Worm (Caenorhabditis elegans) whole organism, early embryonic: Measurements from ENCODE around the gene nspc-10.
"Not testable (repeated sequence)": the region's sequence is repeated elsewhere in the genome, so short reads cannot be mapped to it uniquely, and the experiment has no call there.

Experiments
- B0310.2 ChIP-seq: sonication (generic microtip); optimal IDR thresholded peaks from 2 replicates; lab custom pipeline; 2016; ENCODE audit warnings: mild to moderate bottlenecking, missing genetic modification characterization, missing compliant biosample characterization
- F13C5.2 ChIP-seq: sonication (generic microtip); optimal IDR thresholded peaks from 2 replicates; lab custom pipeline; 2017; ENCODE audit warnings: mild to moderate bottlenecking, missing genetic modification characterization, inconsistent platforms, missing compliant biosample characterization
- aly-1 ChIP-seq: sonication (generic microtip); optimal IDR thresholded peaks from 2 replicates; lab custom pipeline; 2016; ENCODE audit warnings: missing genetic modification characterization, missing compliant biosample characterization
- ama-1 ChIP-seq: fragments of 150-350 bp; optimal IDR thresholded peaks from 2 replicates; lab custom pipeline; 2014
- ceh-13 ChIP-seq: fragments of 200-800 bp; sonication (Bioruptor generic); optimal IDR thresholded peaks from 2 replicates; lab custom pipeline; 2018; ENCODE audit warnings: mild to moderate bottlenecking, missing genetic modification characterization, missing compliant biosample characterization
- ceh-36 ChIP-seq: sonication (generic microtip); optimal IDR thresholded peaks from 2 replicates; lab custom pipeline; 2016; ENCODE audit warnings: missing genetic modification characterization, inconsistent platforms, missing compliant biosample characterization
- ets-7 ChIP-seq: sonication (generic microtip); optimal IDR thresholded peaks from 2 replicates; lab custom pipeline; 2016; ENCODE audit warnings: missing genotype, missing genetic modification characterization, missing compliant biosample characterization
- flt-1 ChIP-seq: fragments of 200-800 bp; sonication (Bioruptor generic); IDR thresholded peaks from 2 replicates; pipeline ENCODE4 v1.3.6; 2022; ENCODE audit warnings: missing genetic modification characterization, missing compliant biosample characterization
- hmbx-1 ChIP-seq: sonication (generic microtip); optimal IDR thresholded peaks from 2 replicates; lab custom pipeline; 2016; ENCODE audit warnings: mild to moderate bottlenecking, missing genetic modification characterization, missing compliant biosample characterization
- hmg-4 ChIP-seq: fragments of 200-800 bp; sonication (Bioruptor generic); optimal IDR thresholded peaks from 2 replicates; lab custom pipeline; 2018; ENCODE audit warnings: mild to moderate bottlenecking, missing genetic modification characterization, missing compliant biosample characterization
- hnd-1 ChIP-seq: sonication (generic microtip); optimal IDR thresholded peaks from 2 replicates; lab custom pipeline; 2016; ENCODE audit warnings: missing genetic modification characterization, missing compliant biosample characterization
- pes-1 ChIP-seq: fragments of 200-800 bp; sonication (Bioruptor generic); IDR thresholded peaks from 2 replicates; pipeline ENCODE4 v1.3.6; 2022; ENCODE audit warnings: missing genetic modification reagents, missing genetic modification characterization, missing compliant biosample characterization
- scrt-1 ChIP-seq: fragments of 200-800 bp; sonication (Bioruptor generic); IDR thresholded peaks from 2 replicates; pipeline ENCODE4 v1.3.6; 2022; ENCODE audit warnings: missing genetic modification characterization, missing compliant biosample characterization
- sea-1 ChIP-seq: fragments of 200-800 bp; sonication (Bioruptor generic); conservative IDR thresholded peaks from 2 replicates; pipeline ENCODE4 v1.3.6; 2022; ENCODE audit warnings: missing genetic modification characterization, missing compliant biosample characterization
- tbx-11 ChIP-seq: fragments of 200-800 bp; sonication (Bioruptor generic); IDR thresholded peaks from 2 replicates; pipeline ENCODE4 v1.3.6; 2022; ENCODE audit warnings: missing genetic modification characterization, missing compliant biosample characterization
- tbx-37 ChIP-seq: fragments of 200-800 bp; sonication (Bioruptor generic); conservative IDR thresholded peaks from 2 replicates; pipeline ENCODE4 v1.3.6; 2022; ENCODE audit warnings: missing genetic modification reagents, missing genetic modification characterization, missing compliant biosample characterization
- tra-4 ChIP-seq: sonication (generic microtip); optimal IDR thresholded peaks from 2 replicates; lab custom pipeline; 2017; ENCODE audit warnings: missing genetic modification characterization, missing compliant biosample characterization

The nspc-10 gene

ce11 chrX:12306565-12306964 is 36.8 kb upstream of the nspc-10 start, which contains the start of gene phf-32:
phf-32 (plus strand) TSS chrX:12306865.
- TF ChIP-seq flt-1 (GFP tag; lab: Robert Waterston, UW), result no peak
- TF ChIP-seq hnd-1, result no peak
- TF ChIP-seq sea-1 (GFP tag; lab: Robert Waterston, UW), result no peak
- TF ChIP-seq scrt-1, result no peak
- TF ChIP-seq ama-1 (lab: Kevin White, UChicago), result no peak
- TF ChIP-seq hmg-4 (GFP tag; lab: Kevin White, UChicago), result no peak
- no peak for TF ChIP-seq tra-4 (tag; lab: Kevin White, UChicago)
- TF ChIP-seq B0310.2 (tag; lab: Kevin White, UChicago), result no peak
- no peak for TF ChIP-seq ceh-13
- TF ChIP-seq pes-1 (GFP tag; lab: Robert Waterston, UW), result no peak
- TF ChIP-seq ceh-36 (tag; lab: Kevin White, UChicago), result no peak

ce11 chrX:12308045-12308499 is 35.3 kb upstream of the nspc-10 start, which contains the start of gene F17A2.16:
F17A2.16 (plus strand) TSS chrX:12308449.
- not testable (repeated sequence) for TF ChIP-seq tbx-11 (GFP tag; lab: Robert Waterston, UW); hnd-1; ama-1 (lab: Kevin White, UChicago)

- no peak for TF ChIP-seq F13C5.2
- TF ChIP-seq tra-4 (tag; lab: Kevin White, UChicago), result no peak
- no peak for TF ChIP-seq hmbx-1 (tag; lab: Kevin White, UChicago)
- TF ChIP-seq scrt-1, result no peak
- no peak for TF ChIP-seq flt-1 (GFP tag; lab: Robert Waterston, UW)
- TF ChIP-seq hmg-4 (GFP tag; lab: Kevin White, UChicago), result no peak
- no peak for TF ChIP-seq ceh-36 (tag; lab: Kevin White, UChicago)
- TF ChIP-seq hnd-1, result no peak
- TF ChIP-seq sea-1 (GFP tag; lab: Robert Waterston, UW), result no peak
- TF ChIP-seq ets-7, result no peak
- TF ChIP-seq ama-1 (lab: Kevin White, UChicago), result no peak
- TF ChIP-seq tbx-37 (GFP tag; lab: Robert Waterston, UW), result no peak
- TF ChIP-seq aly-1 (tag; lab: Kevin White, UChicago), result no peak
- no peak for TF ChIP-seq tbx-11 (GFP tag; lab: Robert Waterston, UW)
- no peak for TF ChIP-seq ceh-13
- no peak for TF ChIP-seq B0310.2 (tag; lab: Kevin White, UChicago)
- no peak for TF ChIP-seq pes-1 (GFP tag; lab: Robert Waterston, UW)
These were observed 29.6 kb upstream of the nspc-10 start for ce11 chrX:12313779-12314178.

- TF ChIP-seq scrt-1 (no peak), hmg-4 (GFP tag; lab: Kevin White, UChicago) (no peak), pes-1 (GFP tag; lab: Robert Waterston, UW) (no peak), B0310.2 (tag; lab: Kevin White, UChicago) (no peak), hmbx-1 (tag; lab: Kevin White, UChicago) (no peak), tra-4 (tag; lab: Kevin White, UChicago) (no peak), sea-1 (GFP tag; lab: Robert Waterston, UW) (no peak), tbx-37 (GFP tag; lab: Robert Waterston, UW) (no peak), ceh-13 (no peak), aly-1 (tag; lab: Kevin White, UChicago) (no peak)
These were observed 29.0 kb upstream of the nspc-10 start for ce11 chrX:12314395-12314794.

- TF ChIP-seq B0310.2 (tag; lab: Kevin White, UChicago) (no peak), flt-1 (GFP tag; lab: Robert Waterston, UW) (no peak), hmg-4 (GFP tag; lab: Kevin White, UChicago) (no peak), aly-1 (tag; lab: Kevin White, UChicago) (no peak), pes-1 (GFP tag; lab: Robert Waterston, UW) (no peak), ama-1 (lab: Kevin White, UChicago) (no peak), tra-4 (tag; lab: Kevin White, UChicago) (no peak), F13C5.2 (no peak), ceh-13 (no peak), sea-1 (GFP tag; lab: Robert Waterston, UW) (no peak), ceh-36 (tag; lab: Kevin White, UChicago) (no peak), scrt-1 (no peak), hnd-1 (no peak), tbx-11 (GFP tag; lab: Robert Waterston, UW) (no peak), hmbx-1 (tag; lab: Kevin White, UChicago) (no peak), tbx-37 (GFP tag; lab: Robert Waterston, UW) (no peak), ets-7 (no peak)
These were observed 28.1 kb upstream of the nspc-10 start, which contains the start of gene xtr-2 for ce11 chrX:12315268-12315667. xtr-2 (plus strand) TSS chrX:12315568.

- TF ChIP-seq ceh-36 (tag; lab: Kevin White, UChicago) (no peak), F13C5.2 (no peak), hmg-4 (GFP tag; lab: Kevin White, UChicago) (no peak), ceh-13 (no peak), tra-4 (tag; lab: Kevin White, UChicago) (no peak), tbx-11 (GFP tag; lab: Robert Waterston, UW) (no peak), sea-1 (GFP tag; lab: Robert Waterston, UW) (no peak), scrt-1 (no peak), B0310.2 (tag; lab: Kevin White, UChicago) (no peak), flt-1 (GFP tag; lab: Robert Waterston, UW) (no peak)
These were observed 25.8 kb upstream of the nspc-10 start for ce11 chrX:12317560-12317959.

ce11 chrX:12320737-12321136 is 22.7 kb upstream of the nspc-10 start, which contains the start of gene ceh-40:
ceh-40 (minus strand) TSS chrX:12320777.
- TF ChIP-seq tbx-37 (GFP tag; lab: Robert Waterston, UW) (no peak), ama-1 (lab: Kevin White, UChicago) (no peak), flt-1 (GFP tag; lab: Robert Waterston, UW) (no peak), ets-7 (no peak), F13C5.2 (no peak)
